Worm (Caenorhabditis elegans): ENCODE data around the gene frpr-5.

ce11 chrV:13568533-13568932 is 32.6 kb upstream of the frpr-5 start, which contains the start of the genes nuaf-1 and bir-2:
- TF ChIP-seq nhr-10 (tag; optimal IDR thresholded peaks at IDR 0.05) = no peak
- TF ChIP-seq unc-62 (GFP tag; optimal IDR thresholded peaks at IDR 0.05) = no peak
- no peak for TF ChIP-seq lin-11 (tag; optimal IDR thresholded peaks at IDR 0.05)
- TF ChIP-seq nhr-237 (tag; optimal IDR thresholded peaks at IDR 0.05) = no peak
- no peak for TF ChIP-seq snpc-4 (tag; optimal IDR thresholded peaks at IDR 0.05)
- TF ChIP-seq egl-27 (tag; optimal IDR thresholded peaks at IDR 0.05) = no peak
- no peak for TF ChIP-seq elt-1 (tag; optimal IDR thresholded peaks at IDR 0.05)
- TF ChIP-seq lsy-2 (tag; optimal IDR thresholded peaks at IDR 0.05) = peak; percentile 10 to 68
- no peak for TF ChIP-seq elt-3 (tag; optimal IDR thresholded peaks at IDR 0.05)
- TF ChIP-seq ceh-16 (tag; optimal IDR thresholded peaks at IDR 0.05) = no peak
- TF ChIP-seq R02D3.7 (tag; optimal IDR thresholded peaks at IDR 0.05) = no peak
